Worm (Caenorhabditis elegans): ENCODE measurements around the gene K02E2.6.
A peak's percentile ranks its signal among the peaks of the same experiment; 100 is the strongest.

The K02E2.6 gene

DNA sequence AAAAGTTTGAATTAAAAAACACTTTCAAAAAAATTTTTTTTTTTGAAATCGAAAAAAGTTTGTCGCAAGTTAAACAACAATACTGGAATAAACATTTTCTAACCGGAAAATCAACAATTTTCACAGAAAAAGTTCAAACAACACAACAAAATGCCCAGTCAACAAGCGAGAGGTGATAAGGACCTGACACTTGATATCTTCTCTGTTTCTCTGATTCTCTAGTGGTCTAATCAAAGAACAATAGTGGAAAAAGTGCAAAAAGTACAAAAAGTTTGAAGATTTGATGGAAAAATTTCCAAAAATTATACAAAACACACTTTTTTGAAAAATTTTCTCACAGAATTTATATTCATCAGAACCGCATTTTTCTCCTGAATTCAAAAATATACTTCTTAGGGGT, 43.1 kb downstream of the K02E2.6 start (continued):
- TF ChIP-seq unc-30 (tag; optimal IDR thresholded peaks at IDR 0.05) = no peak
- no peak for TF ChIP-seq nhr-12 (tag; optimal IDR thresholded peaks at IDR 0.05)
- no peak for TF ChIP-seq ztf-4 (tag; optimal IDR thresholded peaks at IDR 0.05)
- no peak for TF ChIP-seq jun-1 (tag; optimal IDR thresholded peaks at IDR 0.05)
- no peak for TF ChIP-seq unc-130 (tag; optimal IDR thresholded peaks at IDR 0.05)

DNA sequence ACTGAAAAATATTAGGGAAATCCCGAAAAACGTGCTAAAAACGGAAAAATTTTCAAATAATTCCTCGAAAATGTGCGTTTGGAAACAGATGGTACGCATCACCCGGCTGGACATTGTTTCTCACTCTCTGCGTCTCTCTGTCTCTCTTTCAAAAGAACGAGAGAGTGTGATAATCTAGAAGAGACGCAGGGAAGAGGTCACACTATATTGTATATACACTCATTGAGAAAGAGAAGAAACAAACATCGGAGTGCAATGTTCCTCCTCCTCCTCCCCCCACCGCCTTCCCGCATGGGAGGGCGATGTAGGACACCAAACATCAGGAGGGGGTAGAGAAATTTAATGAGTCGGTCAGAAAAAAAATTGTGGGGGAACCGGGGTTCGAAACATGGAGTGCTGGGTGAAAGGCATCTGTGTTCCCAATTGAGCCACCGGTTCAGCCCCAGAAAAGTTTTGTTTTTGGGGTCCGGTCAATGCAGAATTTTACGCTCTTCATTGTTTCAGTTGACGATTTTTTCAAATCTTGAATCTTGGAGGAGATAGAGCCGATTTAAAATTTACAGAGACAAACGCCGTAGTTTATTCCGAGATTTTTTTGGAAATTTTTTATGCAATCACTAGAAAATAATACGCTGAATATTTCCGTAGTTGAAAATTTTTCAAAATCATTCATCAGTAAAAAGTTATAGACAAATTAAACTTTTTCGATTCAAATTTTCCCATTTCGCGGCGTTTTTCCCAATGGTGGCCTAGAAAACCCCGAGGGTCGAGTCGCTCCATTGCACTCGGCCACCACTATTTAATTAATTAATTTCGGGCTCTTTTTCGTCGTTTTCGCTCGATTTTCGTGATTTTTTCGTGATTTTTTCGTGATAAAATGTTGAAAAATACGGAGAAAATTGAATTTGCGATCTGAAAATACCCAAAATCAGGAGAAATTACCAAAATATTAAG, 44.1 kb downstream of the K02E2.6 start:
- TF ChIP-seq swsn-7 (tag; optimal IDR thresholded peaks at IDR 0.05) (peak; percentile 49), tbx-2 (tag; optimal IDR thresholded peaks at IDR 0.05) (peak; percentile 68), lir-3 (tag; optimal IDR thresholded peaks at IDR 0.05; ENCODE audit: poor library complexity) (peak; percentile 88), grh-1 (GFP tag; IDR thresholded peaks at IDR 0.05) (peak; percentile 48), ces-1 (GFP tag; optimal IDR thresholded peaks at IDR 0.05) (no peak), egl-13 (tag; optimal IDR thresholded peaks at IDR 0.05) (peak; percentile 58), ceh-90 (tag; optimal IDR thresholded peaks at IDR 0.05) (peak; percentile 88), ceh-8 (GFP tag; optimal IDR thresholded peaks at IDR 0.05) (peak; percentile 12), snpc-4 (tag; optimal IDR thresholded peaks at IDR 0.05) (no peak), elt-3 (tag; optimal IDR thresholded peaks at IDR 0.05) (peak in 1 of 6 experiments; percentile 14), sox-4 (tag; optimal IDR thresholded peaks at IDR 0.05) (peak; percentile 60), lsy-2 (tag; optimal IDR thresholded peaks at IDR 0.05) (peak; percentile 32 to 69), ceh-82 (tag; optimal IDR thresholded peaks at IDR 0.05) (peak; percentile 5 to 68 (median 14)), xbp-1 (tag; optimal IDR thresholded peaks at IDR 0.05) (peak; percentile 64), egl-27 (tag; optimal IDR thresholded peaks at IDR 0.05) (no peak), efl-3 (GFP tag; optimal IDR thresholded peaks at IDR 0.05) (no peak), hlh-4 (tag; optimal IDR thresholded peaks at IDR 0.05) (no peak), lin-14 (GFP tag; optimal IDR thresholded peaks at IDR 0.05) (peak; percentile 87), pax-3 (tag; optimal IDR thresholded peaks at IDR 0.05) (peak; percentile 43), nhr-90 (tag; optimal IDR thresholded peaks at IDR 0.05; ENCODE audit: poor library complexity) (peak; percentile 64), elt-2 (tag; optimal IDR thresholded peaks at IDR 0.05) (no peak), lin-13 (GFP tag; optimal IDR thresholded peaks at IDR 0.05) (peak; percentile 51), irx-1 (tag; optimal IDR thresholded peaks at IDR 0.05) (peak; percentile 83), nhr-84 (tag; optimal IDR thresholded peaks at IDR 0.05) (no peak), ztf-11 (tag; optimal IDR thresholded peaks at IDR 0.05) (peak in 1 of 2 experiments; percentile 70), fkh-8 (tag; optimal IDR thresholded peaks at IDR 0.05) (peak; percentile 66), C34B4.2 (tag; optimal IDR thresholded peaks at IDR 0.05) (no peak), snu-23 (GFP tag; optimal IDR thresholded peaks at IDR 0.05) (peak; percentile 61), ama-1 (optimal IDR thresholded peaks at IDR 0.05) (no peak), blmp-1 (tag; optimal IDR thresholded peaks at IDR 0.05) (peak; percentile 64), unc-62 (GFP tag; optimal IDR thresholded peaks at IDR 0.05) (no peak), rnt-1 (tag; optimal IDR thresholded peaks at IDR 0.05) (peak; percentile 92), isw-1 (GFP tag; IDR thresholded peaks at IDR 0.05) (peak; percentile 50), unc-98 (GFP tag; IDR thresholded peaks at IDR 0.05) (peak; percentile 30; the same call in 1 of the 2 replicates), nhr-85 (tag) (peak; percentile 90), sup-37 (GFP tag; optimal IDR thresholded peaks at IDR 0.05) (peak; percentile 2), mep-1 (tag; optimal IDR thresholded peaks at IDR 0.05) (peak; percentile 62), mab-9 (GFP tag; IDR thresholded peaks at IDR 0.05) (no peak), hlh-17 (GFP tag; optimal IDR thresholded peaks at IDR 0.05; ENCODE audit: borderline replicate concordance) (no peak), vab-15 (tag; optimal IDR thresholded peaks at IDR 0.05) (peak; percentile 5), skn-1 (tag; optimal IDR thresholded peaks at IDR 0.05) (peak; percentile 40), fkh-4 (tag; optimal IDR thresholded peaks at IDR 0.05; ENCODE audit: borderline replicate concordance) (peak; percentile 73), nhr-237 (tag; optimal IDR thresholded peaks at IDR 0.05) (no peak), Y116A8C.19 (tag; optimal IDR thresholded peaks at IDR 0.05; ENCODE audit: borderline replicate concordance) (peak; percentile 12)

Measured in whole organism, L1 larva.